Fruit fly (Drosophila melanogaster) whole organism, pupa: Measurements from ENCODE around the gene Tbc1d8-9.

Experiments used
- CG17806 ChIP-seq: fragments of 200-800 bp; sonication (Bioruptor generic); optimal IDR thresholded peaks from 2 replicates; lab custom pipeline; 2018; ENCODE audit warnings: missing biosample characterization, mild to moderate bottlenecking, missing genetic modification characterization, moderate library complexity
- CG4496 ChIP-seq: fragments of 200-800 bp; sonication (Bioruptor generic); IDR thresholded peaks from 3 replicates; pipeline ENCODE4 v1.3.6; 2022; ENCODE audit warnings: missing biosample characterization, missing genetic modification characterization
- Pif1A ChIP-seq: fragments of 200-800 bp; sonication (Bioruptor generic); optimal IDR thresholded peaks from 3 replicates; lab custom pipeline; 2016; ENCODE audit warnings: missing biosample characterization, missing genetic modification characterization
- Pif1B ChIP-seq: fragments of 200-800 bp; sonication (Bioruptor generic); optimal IDR thresholded peaks from 3 replicates; lab custom pipeline; 2016; ENCODE audit warnings: missing biosample characterization, missing genetic modification characterization
- fd96Ca ChIP-seq: fragments of 200-800 bp; sonication (Bioruptor generic); IDR thresholded peaks from 3 replicates; pipeline ENCODE4 v1.3.6; 2022; ENCODE audit warnings: missing biosample characterization, missing genetic modification characterization

- no peak for TF ChIP-seq Pif1A (GFP tag; lab: Kevin White, UChicago)
- no peak for TF ChIP-seq fd96Ca
- no peak for TF ChIP-seq CG4496
- TF ChIP-seq Pif1B: no peak
- no peak for TF ChIP-seq CG17806 (tag; lab: Kevin White, UChicago)
Measured at dm6 chr3L:21297703-21298102, 45.8 kb downstream of the Tbc1d8-9 start, which contains the start of gene Edg78E.
